Fruit fly (Drosophila melanogaster) whole organism, embryonic: Measurements from ENCODE around the gene Src64B.

Experiments
- Ada2b ChIP-seq: fragments of 200-800 bp; sonication (Bioruptor generic); IDR thresholded peaks from 2 replicates; pipeline ENCODE4 v1.3.6; 2022; ENCODE audit warnings: missing biosample characterization, missing genetic modification characterization
- Aef1 ChIP-seq: fragments of 200-800 bp; sonication (Bioruptor generic); IDR thresholded peaks from 3 replicates; pipeline ENCODE4 v1.3.6; 2022; ENCODE audit warnings: missing biosample characterization, missing genetic modification characterization
- Asciz ChIP-seq: fragments of 200-800 bp; sonication (Bioruptor generic); optimal IDR thresholded peaks from 2 replicates; lab custom pipeline; 2017; ENCODE audit warnings: missing biosample characterization, mild to moderate bottlenecking, missing genetic modification characterization, missing genetic modification reagents
- Bdp1 ChIP-seq: fragments of 200-800 bp; sonication (Bioruptor generic); optimal IDR thresholded peaks from 3 replicates; lab custom pipeline; 2016; ENCODE audit warnings: missing biosample characterization, missing genetic modification characterization
- CG10959 ChIP-seq: fragments of 200-800 bp; sonication (Bioruptor generic); IDR thresholded peaks from 2 replicates; pipeline ENCODE4 v1.3.6; 2022; ENCODE audit warnings: missing biosample characterization, missing genetic modification characterization
- CG11085 ChIP-seq: fragments of 200-800 bp; sonication (Bioruptor generic); IDR thresholded peaks from 2 replicates; pipeline ENCODE4 v1.3.6; 2022; ENCODE audit warnings: missing biosample characterization, missing genetic modification characterization
- CG13123 ChIP-seq: fragments of 200-800 bp; sonication (Bioruptor generic); optimal IDR thresholded peaks from 2 replicates; lab custom pipeline; 2016; ENCODE audit warnings: missing biosample characterization, missing genetic modification characterization
- CG14441 ChIP-seq: fragments of 200-800 bp; sonication (Bioruptor generic); IDR thresholded peaks from 2 replicates; pipeline ENCODE4 v1.3.6; 2022; ENCODE audit warnings: missing biosample characterization, missing genetic modification characterization
- CG14710 ChIP-seq: fragments of 200-800 bp; sonication (Bioruptor generic); optimal IDR thresholded peaks from 3 replicates; lab custom pipeline; 2019; ENCODE audit warnings: missing biosample characterization, mild to moderate bottlenecking, missing genetic modification characterization, moderate library complexity
- CG15011 ChIP-seq: fragments of 200-800 bp; sonication (Bioruptor generic); optimal IDR thresholded peaks from 3 replicates; lab custom pipeline; 2018; ENCODE audit warnings: missing biosample characterization, mild to moderate bottlenecking, missing genetic modification characterization
- CG15073 ChIP-seq: fragments of 200-800 bp; sonication (Bioruptor generic); optimal IDR thresholded peaks from 2 replicates; lab custom pipeline; 2016; ENCODE audit warnings: missing biosample characterization, missing genetic modification characterization
- CG1602 ChIP-seq: fragments of 200-800 bp; sonication (Bioruptor generic); optimal IDR thresholded peaks from 3 replicates; lab custom pipeline; 2016; ENCODE audit warnings: missing biosample characterization, missing genetic modification characterization
- CG1603 ChIP-seq: fragments of 200-800 bp; sonication (Bioruptor generic); optimal IDR thresholded peaks from 2 replicates; lab custom pipeline; 2019; ENCODE audit warnings: missing biosample characterization, mild to moderate bottlenecking, missing genetic modification characterization, moderate library complexity
- CG2889 ChIP-seq: fragments of 200-800 bp; sonication (Bioruptor generic); IDR thresholded peaks from 3 replicates; pipeline ENCODE4 v1.3.6; 2022; ENCODE audit warnings: missing biosample characterization, missing genetic modification characterization
- CG6689 ChIP-seq: fragments of 200-800 bp; sonication (Bioruptor generic); IDR thresholded peaks from 2 replicates; pipeline ENCODE4 v1.3.6; 2022; ENCODE audit warnings: missing biosample characterization, missing genetic modification characterization
- CG7839 ChIP-seq: fragments of 200-800 bp; sonication (Bioruptor generic); optimal IDR thresholded peaks from 3 replicates; lab custom pipeline; 2018; ENCODE audit warnings: missing biosample characterization, mild to moderate bottlenecking, missing genetic modification characterization, moderate library complexity
- CG8944 ChIP-seq: fragments of 200-800 bp; sonication (Bioruptor generic); optimal IDR thresholded peaks from 3 replicates; lab custom pipeline; 2016; ENCODE audit warnings: missing biosample characterization, missing genetic modification characterization
- Camta ChIP-seq: fragments of 200-800 bp; sonication (Bioruptor generic); optimal IDR thresholded peaks from 2 replicates; lab custom pipeline; 2016; ENCODE audit warnings: missing biosample characterization, missing genetic modification characterization
- Eip74EF ChIP-seq, 2 experiments: fragments of 200-800 bp in 1 of 2; fragments of >200 bp in 1 of 2; sonication (Bioruptor generic) in 1 of 2; optimal IDR thresholded peaks; 2 replicates each; lab custom pipeline; 2017 to 2019; ENCODE audit warnings: missing biosample characterization in 2 of 2, missing genetic modification characterization in 2 of 2, mild to moderate bottlenecking in 1 of 2, moderate library complexity in 1 of 2
- GATAe ChIP-seq: fragments of 200-800 bp; sonication (Bioruptor generic); conservative IDR thresholded peaks from 2 replicates; pipeline ENCODE4 v1.3.6; 2022; ENCODE audit warnings: missing biosample characterization, missing genetic modification characterization
- HLH3B ChIP-seq: fragments of 200-800 bp; sonication (Bioruptor generic); IDR thresholded peaks from 2 replicates; pipeline ENCODE4 v1.3.6; 2022; ENCODE audit warnings: missing biosample characterization, missing genetic modification characterization
- HLH4C ChIP-seq: fragments of 200-800 bp; sonication (Bioruptor generic); IDR thresholded peaks from 3 replicates; pipeline ENCODE4 v1.3.6; 2022; ENCODE audit warnings: missing biosample characterization, missing genetic modification characterization; ENCODE audit not compliant: partially characterized antibody
- HmgZ ChIP-seq: fragments of 200-800 bp; sonication (Bioruptor generic); optimal IDR thresholded peaks from 2 replicates; lab custom pipeline; 2018; ENCODE audit warnings: missing biosample characterization, mild to moderate bottlenecking, missing genetic modification characterization
- Lim3 ChIP-seq: fragments of 200-800 bp; sonication (Bioruptor generic); IDR thresholded peaks from 2 replicates; pipeline ENCODE4 v1.3.6; 2022; ENCODE audit warnings: missing biosample characterization, missing genetic modification characterization
- Med ChIP-seq: fragments of 200-800 bp; sonication (Bioruptor generic); peaks from one replicate; lab custom pipeline; 2016; ENCODE audit warnings: missing biosample characterization, missing genetic modification characterization, mild to moderate bottlenecking, inconsistent platforms, moderate library complexity
- Rfx ChIP-seq: fragments of 200-800 bp; sonication (Bioruptor generic); IDR thresholded peaks from 2 replicates; pipeline ENCODE4 v1.3.6; 2022; ENCODE audit warnings: missing biosample characterization, missing genetic modification characterization
- Taf1 ChIP-seq: fragments of 200-800 bp; sonication (Bioruptor generic); IDR thresholded peaks from 2 replicates; pipeline ENCODE4 v1.3.6; 2022; ENCODE audit warnings: missing biosample characterization, missing genetic modification characterization
- Usf ChIP-seq: fragments of 200-800 bp; sonication (Bioruptor generic); optimal IDR thresholded peaks from 2 replicates; lab custom pipeline; 2017; ENCODE audit warnings: missing genotype, missing biosample characterization, missing genetic modification characterization
- bcd ChIP-seq: fragments of 200-800 bp; sonication (Bioruptor generic); optimal IDR thresholded peaks from 2 replicates; lab custom pipeline; 2017; ENCODE audit warnings: missing biosample characterization, mild to moderate bottlenecking, missing genetic modification characterization
- cg ChIP-seq: fragments of 200-800 bp; sonication (Bioruptor generic); optimal IDR thresholded peaks from 3 replicates; lab custom pipeline; 2019; ENCODE audit warnings: missing biosample characterization, mild to moderate bottlenecking, missing genetic modification characterization, moderate library complexity
- crol ChIP-seq: fragments of 200-800 bp; sonication (Bioruptor generic); IDR thresholded peaks from 2 replicates; pipeline ENCODE4 v1.3.6; 2022; ENCODE audit warnings: missing biosample characterization, missing genetic modification characterization
- da ChIP-seq: fragments of 200-800 bp; sonication (Bioruptor generic); optimal IDR thresholded peaks from 2 replicates; lab custom pipeline; 2016; ENCODE audit warnings: missing biosample characterization, missing genetic modification characterization
- dm ChIP-seq: fragments of 200-800 bp; sonication (Bioruptor generic); optimal IDR thresholded peaks from 3 replicates; lab custom pipeline; 2016; ENCODE audit warnings: missing biosample characterization, missing genetic modification characterization
- en ChIP-seq: fragments of 200-800 bp; sonication (Bioruptor generic); optimal IDR thresholded peaks from 2 replicates; lab custom pipeline; 2016; ENCODE audit warnings: missing biosample characterization, missing genetic modification characterization
- gsb ChIP-seq: fragments of 200-800 bp; sonication (Bioruptor generic); IDR thresholded peaks from 2 replicates; pipeline ENCODE4 v1.3.6; 2022; ENCODE audit warnings: missing biosample characterization, missing genetic modification characterization
- h ChIP-seq: fragments of >200 bp; optimal IDR thresholded peaks from 2 replicates; lab custom pipeline; 2017
- hkb ChIP-seq, 2 experiments: fragments of 200-800 bp in 1 of 2; fragments of >200 bp in 1 of 2; sonication (Bioruptor generic) in 1 of 2; IDR thresholded peaks in 1 of 2; optimal IDR thresholded peaks in 1 of 2; 2 replicates each; pipeline versions ENCODE4 v1.3.6 to Lab custom; 2017 to 2022; ENCODE audit warnings: missing biosample characterization in 1 of 2, missing genetic modification characterization in 1 of 2
- hth ChIP-seq: fragments of >200 bp; optimal IDR thresholded peaks from 2 replicates; lab custom pipeline; 2017; ENCODE audit warnings: inconsistent platforms
- kah ChIP-seq: fragments of 200-800 bp; sonication (Bioruptor generic); optimal IDR thresholded peaks from 2 replicates; lab custom pipeline; 2018; ENCODE audit warnings: missing biosample characterization, mild to moderate bottlenecking, missing genetic modification characterization
- lbe ChIP-seq: fragments of 200-800 bp; sonication (Bioruptor generic); optimal IDR thresholded peaks from 2 replicates; lab custom pipeline; 2016; ENCODE audit warnings: missing biosample characterization, mild to moderate bottlenecking, missing genetic modification characterization
- lola ChIP-seq, 3 experiments: fragments of >200 bp in 2 of 3; fragments of 200-800 bp in 1 of 3; sonication (Bioruptor generic) in 1 of 3; optimal IDR thresholded peaks; 2 replicates each; lab custom pipeline; 2017 to 2019; ENCODE audit warnings: missing biosample characterization in 3 of 3, missing genetic modification characterization in 3 of 3, mild to moderate bottlenecking in 1 of 3, moderate library complexity in 1 of 3
- luna ChIP-seq: fragments of 200-800 bp; sonication (Bioruptor generic); optimal IDR thresholded peaks from 2 replicates; lab custom pipeline; 2016; ENCODE audit warnings: missing biosample characterization, missing genetic modification characterization
- mld ChIP-seq: fragments of 200-800 bp; sonication (Bioruptor generic); IDR thresholded peaks from 3 replicates; pipeline ENCODE4 v1.3.6; 2022; ENCODE audit warnings: missing biosample characterization, missing genetic modification characterization; ENCODE audit not compliant: partially characterized antibody
- pb ChIP-seq: fragments of 200-800 bp; sonication (Bioruptor generic); optimal IDR thresholded peaks from 3 replicates; lab custom pipeline; 2016; ENCODE audit warnings: missing biosample characterization, missing genetic modification characterization
- peb ChIP-seq: fragments of 200-800 bp; sonication (Bioruptor generic); IDR thresholded peaks from 2 replicates; pipeline ENCODE4 v1.3.6; 2022; ENCODE audit warnings: missing biosample characterization, missing genetic modification characterization
- pita ChIP-seq: fragments of 200-800 bp; sonication (Bioruptor generic); optimal IDR thresholded peaks from 2 replicates; lab custom pipeline; 2017; ENCODE audit warnings: missing biosample characterization, mild to moderate bottlenecking, missing genetic modification characterization
- pros ChIP-seq: fragments of 200-800 bp; sonication (Bioruptor generic); optimal IDR thresholded peaks from 3 replicates; lab custom pipeline; 2019; ENCODE audit warnings: missing biosample characterization, mild to moderate bottlenecking, missing genetic modification characterization, moderate library complexity
- run ChIP-seq: fragments of 200-800 bp; sonication (Bioruptor generic); optimal IDR thresholded peaks from 3 replicates; lab custom pipeline; 2018; ENCODE audit warnings: missing biosample characterization, mild to moderate bottlenecking, missing genetic modification characterization
- usp ChIP-seq: fragments of >200 bp; optimal IDR thresholded peaks from 2 replicates; lab custom pipeline; 2017; ENCODE audit warnings: missing biosample characterization, missing genetic modification characterization
- wor ChIP-seq: fragments of 200-800 bp; sonication (Bioruptor generic); IDR thresholded peaks from 2 replicates; pipeline ENCODE4 v1.3.6; 2022; ENCODE audit warnings: missing biosample characterization, missing genetic modification characterization

Gene Src64B

dm6 chr3L:4624371-4625154, 1.4 kb downstream of the Src64B start (continued):
- no peak for TF ChIP-seq mld (GFP tag; lab: Robert Waterston, UW)
- no peak for TF ChIP-seq pita (GFP tag; lab: Kevin White, UChicago)
- no peak for TF ChIP-seq hth (lab: Kevin White, UChicago)
- peak; percentile 41 for TF ChIP-seq Lim3 (GFP tag; lab: Robert Waterston, UW)
- peak; percentile 84 for TF ChIP-seq Asciz (GFP tag; lab: Kevin White, UChicago)
- no peak for TF ChIP-seq HLH4C
- TF ChIP-seq CG1602 (GFP tag; lab: Kevin White, UChicago) = peak; percentile 87
- no peak for TF ChIP-seq CG15073 (GFP tag; lab: Kevin White, UChicago)
- TF ChIP-seq CG6689 = peak; percentile 92
- TF ChIP-seq crol (GFP tag; lab: Robert Waterston, UW) = peak; percentile 76
- TF ChIP-seq cg = no peak
- peak; percentile 88 for TF ChIP-seq Aef1 (GFP tag; lab: Robert Waterston, UW)
- TF ChIP-seq h (lab: Kevin White, UChicago) = no peak
- peak; percentile 92 for TF ChIP-seq Camta (GFP tag; lab: Kevin White, UChicago)
- no peak for TF ChIP-seq pros (GFP tag; lab: Kevin White, UChicago)
- TF ChIP-seq bcd (GFP tag; lab: Kevin White, UChicago) = peak; percentile 90
- TF ChIP-seq Ada2b (GFP tag; lab: Robert Waterston, UW) = peak; percentile 88
- peak; percentile 86 for TF ChIP-seq pb
- TF ChIP-seq dm (GFP tag; lab: Kevin White, UChicago) = peak; percentile 61
- TF ChIP-seq hkb (optimal IDR thresholded peaks at IDR 0.05; lab: Kevin White, UChicago) = no peak
- TF ChIP-seq hkb (GFP tag; IDR thresholded peaks at IDR 0.05; lab: Robert Waterston, UW) = peak; percentile 86
- TF ChIP-seq CG11085 (GFP tag; lab: Robert Waterston, UW) = peak; percentile 75
- TF ChIP-seq HmgZ = peak; percentile 83
- TF ChIP-seq peb = peak; percentile 71
- peak; percentile 64 for TF ChIP-seq CG13123 (GFP tag; lab: Kevin White, UChicago)
- TF ChIP-seq Rfx (GFP tag; lab: Robert Waterston, UW) = peak; percentile 82
- peak; percentile 84 for TF ChIP-seq CG8944 (GFP tag; lab: Kevin White, UChicago)
- TF ChIP-seq CG14441 (GFP tag; lab: Robert Waterston, UW) = peak; percentile 89
- peak; percentile 95 for TF ChIP-seq CG7839 (tag; lab: Kevin White, UChicago)
- peak; percentile 86 for TF ChIP-seq HLH3B (GFP tag; lab: Robert Waterston, UW)
- peak; percentile 63 for TF ChIP-seq luna (GFP tag; lab: Kevin White, UChicago)
- peak; percentile 89 for TF ChIP-seq CG14710 (tag; lab: Kevin White, UChicago)
- peak; percentile 32 for TF ChIP-seq da
- TF ChIP-seq CG10959 (GFP tag; lab: Robert Waterston, UW) = peak; percentile 57; the same call in 1 of the 2 replicates
- TF ChIP-seq Med (GFP tag; lab: Kevin White, UChicago) = peak; percentile 96
- TF ChIP-seq GATAe (GFP tag; lab: Robert Waterston, UW) = peak; percentile 56; the same call in 1 of the 2 replicates
- TF ChIP-seq Usf (GFP tag; lab: Kevin White, UChicago) = peak; percentile 57
- TF ChIP-seq Taf1 = peak; percentile 65
- peak; percentile 66; the same call in 2 of the 3 replicates for TF ChIP-seq CG2889 (GFP tag; lab: Robert Waterston, UW)
- peak; percentile 83 for TF ChIP-seq wor (GFP tag; lab: Robert Waterston, UW)
- TF ChIP-seq kah (GFP tag; lab: Kevin White, UChicago) = peak; percentile 83
- peak; percentile 52 for TF ChIP-seq CG1603 (tag; lab: Kevin White, UChicago)
- peak; percentile 34 for TF ChIP-seq run (tag; lab: Kevin White, UChicago)
- TF ChIP-seq Eip74EF (GFP tag; optimal IDR thresholded peaks at IDR 0.05; lab: Kevin White, UChicago) = peak in 1 of 2 experiments; percentile 91
- no peak for TF ChIP-seq usp (GFP tag; lab: Kevin White, UChicago)
- peak; percentile 83 for TF ChIP-seq CG15011
- TF ChIP-seq en (GFP tag; lab: Kevin White, UChicago) = peak; percentile 68
- no peak for TF ChIP-seq lbe (GFP tag; lab: Kevin White, UChicago)
- peak in 1 of 3 experiments; percentile 87 for TF ChIP-seq lola (GFP tag; optimal IDR thresholded peaks at IDR 0.05; lab: Kevin White, UChicago)
- peak; percentile 73 for TF ChIP-seq Bdp1
- peak; percentile 53 for TF ChIP-seq gsb (GFP tag; lab: Robert Waterston, UW)
